Fruit fly (Drosophila melanogaster): ENCODE measurements around the gene CG31546.

- TF ChIP-seq Crg-1 (GFP tag; optimal IDR thresholded peaks at IDR 0.05) (no peak), bab1 (GFP tag; optimal IDR thresholded peaks at IDR 0.05) (peak; percentile 15), Mnt (GFP tag; optimal IDR thresholded peaks at IDR 0.05) (peak; percentile 62), Hr96 (GFP tag; optimal IDR thresholded peaks at IDR 0.05) (no peak)
These were observed 43.3 kb downstream of the CG31546 start for dm6 chr3R:5592009-5592572.

Measured in whole organism, adult.